Fruit fly (Drosophila melanogaster): ENCODE results near the gene CG3108.

CG3108 gene

DNA sequence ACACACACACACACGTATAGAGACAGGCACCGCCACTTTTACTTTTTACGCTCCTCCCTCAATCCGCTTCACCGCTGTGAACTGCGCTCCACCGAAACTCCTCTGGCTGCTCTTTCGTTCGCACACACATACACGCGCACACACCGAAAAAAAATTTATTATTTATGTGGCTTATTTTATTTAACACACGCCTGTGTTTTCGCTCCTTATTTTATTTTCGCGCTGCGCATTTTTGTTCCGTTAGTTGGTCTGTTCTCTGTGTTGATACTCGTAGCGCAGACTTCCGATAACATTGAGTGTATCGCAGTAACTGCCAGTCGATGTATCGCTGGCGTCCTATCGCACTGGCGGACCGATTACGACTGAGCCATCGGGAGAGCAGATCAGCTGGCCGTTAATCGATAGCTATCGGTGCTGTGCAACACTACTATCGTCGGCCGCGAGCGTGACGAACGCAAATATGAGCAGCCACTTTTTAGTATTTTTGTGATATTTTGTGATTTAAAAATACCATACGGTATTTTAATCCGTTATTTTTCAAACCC, 43.7 kb downstream of the CG3108 start, which contains the start of gene Snx27 (continued):
- TF ChIP-seq gro (GFP tag; optimal IDR thresholded peaks at IDR 0.05) (peak; percentile 83), CG11085 (GFP tag; IDR thresholded peaks at IDR 0.05) (peak; percentile 54; the same call in 1 of the 2 replicates), br (optimal IDR thresholded peaks at IDR 0.05) (no peak), Camta (GFP tag; optimal IDR thresholded peaks at IDR 0.05) (peak; percentile 6), insv (GFP tag; optimal IDR thresholded peaks at IDR 0.05) (peak in 1 of 2 experiments; percentile 3), CG11696 (GFP tag; IDR thresholded peaks at IDR 0.05) (no peak), HLH3B (GFP tag; IDR thresholded peaks at IDR 0.05) (peak; percentile 34; the same call in 1 of the 2 replicates), CG2129 (GFP tag; IDR thresholded peaks at IDR 0.05; ENCODE audit: partially characterized antibody) (peak; percentile 96), abd-A (tag; optimal IDR thresholded peaks at IDR 0.05) (no peak), kni (GFP tag; optimal IDR thresholded peaks at IDR 0.05) (no peak), CG5180 (GFP tag; optimal IDR thresholded peaks at IDR 0.05) (no peak), dati (GFP tag; IDR thresholded peaks at IDR 0.05) (no peak), CG14441 (GFP tag; IDR thresholded peaks at IDR 0.05) (0 out of 2 replicates have a peak, but pooled peaks have one; percentile 27), Xrp1 (GFP tag; IDR thresholded peaks at IDR 0.05) (0 out of 2 replicates have a peak, but pooled peaks have one; percentile 24), hbn (GFP tag; IDR thresholded peaks at IDR 0.05; ENCODE audit: partially characterized antibody) (peak; percentile 99), CG17361 (GFP tag; IDR thresholded peaks at IDR 0.05) (0 out of 3 replicates have a peak, but pooled peaks have one; percentile 15), CG17612 (GFP tag; IDR thresholded peaks at IDR 0.05) (no peak), phol (tag; optimal IDR thresholded peaks at IDR 0.05) (peak; percentile 64), CG6854 (GFP tag; optimal IDR thresholded peaks at IDR 0.05) (peak; percentile 46), kah (GFP tag; optimal IDR thresholded peaks at IDR 0.05) (no peak), CG9609 (GFP tag; optimal IDR thresholded peaks at IDR 0.05) (peak; percentile 51), CG12391 (tag; optimal IDR thresholded peaks at IDR 0.05) (peak; percentile 54), CG18599 (GFP tag; optimal IDR thresholded peaks at IDR 0.05) (peak; percentile 1), Hr78 (GFP tag; optimal IDR thresholded peaks at IDR 0.05) (no peak), HLHmδ (GFP tag; optimal IDR thresholded peaks at IDR 0.05) (peak; percentile 83), chn (GFP tag; optimal IDR thresholded peaks at IDR 0.05) (peak; percentile 41), Eip74EF (GFP tag; optimal IDR thresholded peaks at IDR 0.05) (peak in 1 of 2 experiments; percentile 23), Sox102F (GFP tag; optimal IDR thresholded peaks at IDR 0.05) (peak; percentile 10), HmgZ (tag; optimal IDR thresholded peaks at IDR 0.05) (peak; percentile 82), bowl (GFP tag; IDR thresholded peaks at IDR 0.05) (no peak), cas (GFP tag; IDR thresholded peaks at IDR 0.05) (no peak), sima (GFP tag; optimal IDR thresholded peaks at IDR 0.05) (no peak), CG18011 (GFP tag; optimal IDR thresholded peaks at IDR 0.05) (no peak), CG13624 (GFP tag; optimal IDR thresholded peaks at IDR 0.05) (peak; percentile 75), Myb (GFP tag; optimal IDR thresholded peaks at IDR 0.05) (peak; percentile 99), CG3163 (GFP tag; optimal IDR thresholded peaks at IDR 0.05) (peak; percentile 44), HHEX (GFP tag; optimal IDR thresholded peaks at IDR 0.05) (no peak), CG6683 (GFP tag; optimal IDR thresholded peaks at IDR 0.05) (no peak), tna (GFP tag; IDR thresholded peaks at IDR 0.05; ENCODE audit: partially characterized antibody) (peak; percentile 99), CG2120 (GFP tag; optimal IDR thresholded peaks at IDR 0.05) (peak; percentile 72), gcm (GFP tag; optimal IDR thresholded peaks at IDR 0.05) (peak; percentile 31), CG12071 (GFP tag; optimal IDR thresholded peaks at IDR 0.05) (no peak), zfh1 (GFP tag; IDR thresholded peaks at IDR 0.05) (peak; percentile 53; the same call in 2 of the 3 replicates), B-H2 (GFP tag; optimal IDR thresholded peaks at IDR 0.05) (peak; percentile 50), jigr1 (GFP tag; IDR thresholded peaks at IDR 0.05) (no peak), lbe (GFP tag; optimal IDR thresholded peaks at IDR 0.05) (peak; percentile 79), sr (GFP tag; IDR thresholded peaks at IDR 0.05) (0 out of 3 replicates have a peak, but pooled peaks have one; percentile 32), en (GFP tag; optimal IDR thresholded peaks at IDR 0.05) (no peak), ash1 (GFP tag; optimal IDR thresholded peaks at IDR 0.05) (no peak)

Measured in whole organism, embryonic.